Worm (Caenorhabditis elegans): ENCODE results near the gene uggt-1.

uggt-1 gene

ce11 chrX:7500970-7501369 lies at the start of gene uggt-1:
Gene uggt-1 (minus strand): TSS chrX:7500982.
- TF ChIP-seq B0035.1 (tag; optimal IDR thresholded peaks at IDR 0.05) (peak; percentile 22), Y53G8AR.9 (GFP tag; conservative IDR thresholded peaks at IDR 0.05) (no peak), sdz-38 (tag; optimal IDR thresholded peaks at IDR 0.05) (no peak), chd-7 (tag; optimal IDR thresholded peaks at IDR 0.05) (peak; percentile 69), nhr-80 (tag; optimal IDR thresholded peaks at IDR 0.05) (peak; percentile 97), tlf-1 (GFP tag; optimal IDR thresholded peaks at IDR 0.05) (peak; percentile 31), lin-35 (GFP tag; optimal IDR thresholded peaks at IDR 0.05) (peak in 1 of 3 experiments; percentile 87), unc-130 (GFP tag; optimal IDR thresholded peaks at IDR 0.05) (no peak), ztf-28 (GFP tag; IDR thresholded peaks at IDR 0.05) (no peak), zfh-2 (GFP tag; conservative IDR thresholded peaks at IDR 0.05) (peak; percentile 91), mes-4 (tag; optimal IDR thresholded peaks at IDR 0.05) (no peak), pbrm-1 (GFP tag; IDR thresholded peaks at IDR 0.05) (peak; percentile 85), mel-28 (tag; optimal IDR thresholded peaks at IDR 0.05; ENCODE audit: borderline replicate concordance) (no peak), ceh-100 (GFP tag; IDR thresholded peaks at IDR 0.05) (peak; percentile 32; the same call in 1 of the 2 replicates), madf-10 (tag; optimal IDR thresholded peaks at IDR 0.05) (peak; percentile 71), let-526 (GFP tag; IDR thresholded peaks at IDR 0.05) (no peak), somi-1 (GFP tag; optimal IDR thresholded peaks at IDR 0.05) (peak; percentile 72), dox-1 (GFP tag; IDR thresholded peaks at IDR 0.05) (peak; percentile 94), let-607 (tag; optimal IDR thresholded peaks at IDR 0.05) (peak; percentile 87), ceh-27 (GFP tag; optimal IDR thresholded peaks at IDR 0.05) (peak; percentile 80), lir-1 (GFP tag; conservative IDR thresholded peaks at IDR 0.05) (peak; percentile 64; the same call in 1 of the 2 replicates), unc-62 (GFP tag; optimal IDR thresholded peaks at IDR 0.05) (peak; percentile 1), F33H1.4 (GFP tag; IDR thresholded peaks at IDR 0.05) (no peak), hmg-1.2 (GFP tag; IDR thresholded peaks at IDR 0.05) (peak; percentile 63), ztf-18 (tag; optimal IDR thresholded peaks at IDR 0.05) (peak; percentile 96), repo-1 (tag; optimal IDR thresholded peaks at IDR 0.05) (no peak), lin-26 (GFP tag; IDR thresholded peaks at IDR 0.05) (no peak), K12H6.12 (tag; optimal IDR thresholded peaks at IDR 0.05) (peak; percentile 83), hmg-20 (GFP tag; IDR thresholded peaks at IDR 0.05) (0 out of 2 replicates have a peak, but pooled peaks have one; percentile 44), mcd-1 (GFP tag; IDR thresholded peaks at IDR 0.05) (peak; percentile 75), tbp1 (GFP tag; optimal IDR thresholded peaks at IDR 0.05) (peak; percentile 61), attf-5 (GFP tag; optimal IDR thresholded peaks at IDR 0.05) (peak; percentile 93), snpc-3.4 (tag; optimal IDR thresholded peaks at IDR 0.05) (peak; percentile 11), lin-40 (tag; optimal IDR thresholded peaks at IDR 0.05) (peak; percentile 92), ceh-79 (tag; optimal IDR thresholded peaks at IDR 0.05) (no peak), B0261.1 (tag; optimal IDR thresholded peaks at IDR 0.05) (peak; percentile 7), rcor-1 (GFP tag; IDR thresholded peaks at IDR 0.05) (peak; percentile 58; the same call in 1 of the 2 replicates), C17E4.6 (GFP tag; IDR thresholded peaks at IDR 0.05) (0 out of 2 replicates have a peak, but pooled peaks have one; percentile 33), gei-17 (GFP tag; optimal IDR thresholded peaks at IDR 0.05) (peak; percentile 69), madf-8 (GFP tag; conservative IDR thresholded peaks at IDR 0.05) (no peak), nhr-90 (tag; optimal IDR thresholded peaks at IDR 0.05) (peak; percentile 42), nfyb-1 (GFP tag; IDR thresholded peaks at IDR 0.05) (peak; percentile 54), egl-18 (GFP tag; IDR thresholded peaks at IDR 0.05) (0 out of 2 replicates have a peak, but pooled peaks have one; percentile 46), him-1 (tag; optimal IDR thresholded peaks at IDR 0.05) (no peak), Y53F4B.3 (GFP tag; IDR thresholded peaks at IDR 0.05) (no peak), K11D2.4 (GFP tag; IDR thresholded peaks at IDR 0.05) (peak; percentile 84), ZK185.1 (tag; optimal IDR thresholded peaks at IDR 0.05; ENCODE audit: poor library complexity, severe bottlenecking) (peak; percentile 88)

All from whole organism, young adult.